Fruit fly (Drosophila melanogaster) whole organism, adult: ENCODE measurements around the gene Nha1.
A peak's percentile ranks its signal among the peaks of the same experiment; 100 is the strongest.

Source experiments
- CG11617 ChIP-seq: fragments of 200-800 bp; sonication (Bioruptor generic); optimal IDR thresholded peaks from 2 replicates; lab custom pipeline; 2017; ENCODE audit warnings: mild to moderate bottlenecking, missing biosample characterization, missing genetic modification reagents, missing genetic modification characterization
- CG12768 ChIP-seq: fragments of 200-800 bp; sonication (Bioruptor generic); optimal IDR thresholded peaks from 2 replicates; lab custom pipeline; 2017; ENCODE audit warnings: missing biosample characterization, missing genetic modification characterization, mild to moderate bottlenecking, moderate library complexity, missing genetic modification reagents
- CG14711 ChIP-seq: fragments of 200-800 bp; sonication (Bioruptor generic); optimal IDR thresholded peaks from 2 replicates; lab custom pipeline; 2018; ENCODE audit warnings: missing biosample characterization, mild to moderate bottlenecking, missing genetic modification characterization, moderate library complexity
- CG1620 ChIP-seq: fragments of 200-800 bp; sonication (Bioruptor generic); optimal IDR thresholded peaks from 2 replicates; lab custom pipeline; 2016; ENCODE audit warnings: missing biosample characterization, missing genetic modification characterization
- CG33017 ChIP-seq: fragments of 200-800 bp; sonication (Bioruptor generic); optimal IDR thresholded peaks from 2 replicates; lab custom pipeline; 2018; ENCODE audit warnings: missing biosample characterization, mild to moderate bottlenecking, missing genetic modification characterization, moderate library complexity
- CG5204 ChIP-seq: fragments of 200-800 bp; sonication (Bioruptor generic); optimal IDR thresholded peaks from 2 replicates; lab custom pipeline; 2016; ENCODE audit warnings: missing biosample characterization, missing genetic modification characterization
- CG7045 ChIP-seq: fragments of 200-800 bp; sonication (Bioruptor generic); optimal IDR thresholded peaks from 2 replicates; lab custom pipeline; 2017; ENCODE audit warnings: missing biosample characterization, mild to moderate bottlenecking, missing genetic modification characterization
- CG7101 ChIP-seq: fragments of 200-800 bp; sonication (Bioruptor generic); optimal IDR thresholded peaks from 2 replicates; lab custom pipeline; 2018; ENCODE audit warnings: missing biosample characterization, mild to moderate bottlenecking, missing genetic modification characterization, moderate library complexity
- Clk ChIP-seq: fragments of 200-800 bp; sonication (Bioruptor generic); optimal IDR thresholded peaks from 2 replicates; lab custom pipeline; 2017; ENCODE audit warnings: missing biosample characterization, missing genetic modification characterization
- Crg-1 ChIP-seq: fragments of 200-800 bp; sonication (Bioruptor generic); optimal IDR thresholded peaks from 2 replicates; lab custom pipeline; 2016; ENCODE audit warnings: missing biosample characterization, missing genetic modification characterization
- Hr96 ChIP-seq: fragments of 200-800 bp; sonication (Bioruptor generic); optimal IDR thresholded peaks from 2 replicates; lab custom pipeline; 2016; ENCODE audit warnings: missing biosample characterization, missing genetic modification characterization
- Mnt ChIP-seq: fragments of 200-800 bp; sonication (Bioruptor generic); optimal IDR thresholded peaks from 2 replicates; lab custom pipeline; 2016; ENCODE audit warnings: missing biosample characterization, mild to moderate bottlenecking, missing genetic modification characterization
- bab1 ChIP-seq: fragments of 200-800 bp; sonication (Bioruptor generic); optimal IDR thresholded peaks from 3 replicates; lab custom pipeline; 2019; ENCODE audit warnings: missing biosample characterization, mild to moderate bottlenecking, missing genetic modification characterization, moderate library complexity
- cic ChIP-seq: fragments of 200-800 bp; sonication (Bioruptor generic); optimal IDR thresholded peaks from 2 replicates; lab custom pipeline; 2017; ENCODE audit warnings: missing biosample characterization, mild to moderate bottlenecking, missing genetic modification characterization, moderate library complexity
- cnc ChIP-seq, 2 experiments: fragments of >200 bp; optimal IDR thresholded peaks; 2 replicates each; lab custom pipeline; 2017
- kay ChIP-seq: fragments of 200-800 bp; sonication (Bioruptor generic); peaks from one replicate; lab custom pipeline; 2016; ENCODE audit warnings: missing biosample characterization, missing genetic modification characterization, borderline replicate concordance
- ovo ChIP-seq: fragments of 200-800 bp; sonication (Bioruptor generic); optimal IDR thresholded peaks from 2 replicates; lab custom pipeline; 2016; ENCODE audit warnings: missing biosample characterization, missing genetic modification characterization
- pad ChIP-seq: fragments of 200-800 bp; sonication (Bioruptor generic); optimal IDR thresholded peaks from 3 replicates; lab custom pipeline; 2017; ENCODE audit warnings: missing biosample characterization, missing genetic modification characterization, mild to moderate bottlenecking, moderate library complexity, missing genetic modification reagents
- tj ChIP-seq: fragments of 200-800 bp; sonication (Bioruptor generic); optimal IDR thresholded peaks from 3 replicates; lab custom pipeline; 2017; ENCODE audit warnings: missing biosample characterization, mild to moderate bottlenecking, missing genetic modification characterization, moderate library complexity
- toe ChIP-seq: fragments of 200-800 bp; sonication (Bioruptor generic); optimal IDR thresholded peaks from 2 replicates; lab custom pipeline; 2016; ENCODE audit warnings: missing biosample characterization, missing genetic modification characterization

Gene Nha1

dm6 chr2L:6870289-6870688 lies at the start of gene Nha1:
Gene Nha1, minus strand, starts transcription at chr2L:6870389.
- TF ChIP-seq tj (GFP tag; lab: Kevin White, UChicago) (no peak), CG5204 (GFP tag; lab: Kevin White, UChicago) (no peak), CG7045 (GFP tag; lab: Kevin White, UChicago) (no peak), CG14711 (tag; lab: Kevin White, UChicago) (no peak), CG7101 (tag; lab: Kevin White, UChicago) (no peak), cnc (optimal IDR thresholded peaks at IDR 0.05; lab: Kevin White, UChicago) (no peak), Hr96 (GFP tag; lab: Kevin White, UChicago) (no peak), cic (no peak), Mnt (GFP tag; lab: Kevin White, UChicago) (no peak), kay (GFP tag; lab: Kevin White, UChicago) (no peak), toe (GFP tag; lab: Kevin White, UChicago) (no peak), CG1620 (GFP tag; lab: Kevin White, UChicago) (no peak)

dm6 chr2L:6919203-6919849 lies 49.1 kb upstream of the Nha1 start:
- TF ChIP-seq CG11617 (GFP tag; lab: Kevin White, UChicago) (peak; percentile 42), cic (no peak), CG7045 (GFP tag; lab: Kevin White, UChicago) (peak; percentile 35), tj (GFP tag; lab: Kevin White, UChicago) (no peak), Mnt (GFP tag; lab: Kevin White, UChicago) (peak; percentile 96), Clk (no peak)

- TF ChIP-seq Clk (peak; percentile 6), CG14711 (tag; lab: Kevin White, UChicago) (peak; percentile 46), CG7101 (tag; lab: Kevin White, UChicago) (peak; percentile 66), CG12768 (peak; percentile 77), Hr96 (GFP tag; lab: Kevin White, UChicago) (no peak), Crg-1 (GFP tag; lab: Kevin White, UChicago) (peak; percentile 58), CG1620 (GFP tag; lab: Kevin White, UChicago) (no peak), kay (GFP tag; lab: Kevin White, UChicago) (no peak), CG33017 (tag; lab: Kevin White, UChicago) (peak; percentile 54), cic (peak; percentile 56), CG11617 (GFP tag; lab: Kevin White, UChicago) (peak; percentile 84), pad (GFP tag; lab: Kevin White, UChicago) (peak; percentile 78), Mnt (GFP tag; lab: Kevin White, UChicago) (peak; percentile 99), cnc (optimal IDR thresholded peaks at IDR 0.05; lab: Kevin White, UChicago) (no peak), CG5204 (GFP tag; lab: Kevin White, UChicago) (no peak), ovo (GFP tag; lab: Kevin White, UChicago) (no peak), CG7045 (GFP tag; lab: Kevin White, UChicago) (peak; percentile 79), bab1 (GFP tag; lab: Kevin White, UChicago) (peak; percentile 13), tj (GFP tag; lab: Kevin White, UChicago) (peak; percentile 56), toe (GFP tag; lab: Kevin White, UChicago) (no peak)
Observed at dm6 chr2L:6918517-6919202, 48.5 kb upstream of the Nha1 start, which contains the start of gene nop5. Gene nop5, minus strand, starts transcription at chr2L:6918743.

dm6 chr2L:6916345-6916744 lies 46.2 kb upstream of the Nha1 start, which contains the start of gene CG32829:
Gene CG32829, minus strand, starts transcription at chr2L:6916445.
- TF ChIP-seq pad (GFP tag; lab: Kevin White, UChicago), result no peak
- no peak for TF ChIP-seq ovo (GFP tag; lab: Kevin White, UChicago)
- no peak for TF ChIP-seq CG12768
- TF ChIP-seq CG7101 (tag; lab: Kevin White, UChicago), result no peak

dm6 chr2L:6913964-6914363 lies 43.8 kb upstream of the Nha1 start, which contains the start of gene Wee1:
Gene Wee1, minus strand, starts transcription at chr2L:6914138.
- peak; percentile 3 for TF ChIP-seq CG14711 (tag; lab: Kevin White, UChicago)
- no peak for TF ChIP-seq toe (GFP tag; lab: Kevin White, UChicago)
- peak; percentile 0 for TF ChIP-seq CG7101 (tag; lab: Kevin White, UChicago)
- peak; percentile 39 for TF ChIP-seq Mnt (GFP tag; lab: Kevin White, UChicago)
- no peak for TF ChIP-seq cic
- TF ChIP-seq ovo (GFP tag; lab: Kevin White, UChicago), result no peak
- TF ChIP-seq CG33017 (tag; lab: Kevin White, UChicago), result no peak
- TF ChIP-seq bab1 (GFP tag; lab: Kevin White, UChicago), result peak; percentile 60
- TF ChIP-seq CG11617 (GFP tag; lab: Kevin White, UChicago), result no peak

dm6 chr2L:6907761-6908160 lies 37.6 kb upstream of the Nha1 start, which contains the start of the genes Polr1F and Rat1:
Gene Polr1F, minus strand, starts transcription at chr2L:6907844.
Gene Rat1, plus strand, starts transcription at chr2L:6908083.
- TF ChIP-seq CG33017 (tag; lab: Kevin White, UChicago), result no peak
- no peak for TF ChIP-seq Clk
- TF ChIP-seq Mnt (GFP tag; lab: Kevin White, UChicago), result peak; percentile 77
- TF ChIP-seq CG14711 (tag; lab: Kevin White, UChicago), result peak; percentile 17
- no peak for TF ChIP-seq cnc (optimal IDR thresholded peaks at IDR 0.05; lab: Kevin White, UChicago)
- peak; percentile 27 for TF ChIP-seq bab1 (GFP tag; lab: Kevin White, UChicago)
- TF ChIP-seq CG7101 (tag; lab: Kevin White, UChicago), result no peak
- TF ChIP-seq kay (GFP tag; lab: Kevin White, UChicago), result no peak
- no peak for TF ChIP-seq cic
- peak; percentile 16 for TF ChIP-seq CG11617 (GFP tag; lab: Kevin White, UChicago)
- TF ChIP-seq CG1620 (GFP tag; lab: Kevin White, UChicago), result peak; percentile 25
